Fruit fly (Drosophila melanogaster): ENCODE data around the gene CG11437.
A peak's percentile ranks its signal among the peaks of the same experiment; 100 is the strongest.

DNA sequence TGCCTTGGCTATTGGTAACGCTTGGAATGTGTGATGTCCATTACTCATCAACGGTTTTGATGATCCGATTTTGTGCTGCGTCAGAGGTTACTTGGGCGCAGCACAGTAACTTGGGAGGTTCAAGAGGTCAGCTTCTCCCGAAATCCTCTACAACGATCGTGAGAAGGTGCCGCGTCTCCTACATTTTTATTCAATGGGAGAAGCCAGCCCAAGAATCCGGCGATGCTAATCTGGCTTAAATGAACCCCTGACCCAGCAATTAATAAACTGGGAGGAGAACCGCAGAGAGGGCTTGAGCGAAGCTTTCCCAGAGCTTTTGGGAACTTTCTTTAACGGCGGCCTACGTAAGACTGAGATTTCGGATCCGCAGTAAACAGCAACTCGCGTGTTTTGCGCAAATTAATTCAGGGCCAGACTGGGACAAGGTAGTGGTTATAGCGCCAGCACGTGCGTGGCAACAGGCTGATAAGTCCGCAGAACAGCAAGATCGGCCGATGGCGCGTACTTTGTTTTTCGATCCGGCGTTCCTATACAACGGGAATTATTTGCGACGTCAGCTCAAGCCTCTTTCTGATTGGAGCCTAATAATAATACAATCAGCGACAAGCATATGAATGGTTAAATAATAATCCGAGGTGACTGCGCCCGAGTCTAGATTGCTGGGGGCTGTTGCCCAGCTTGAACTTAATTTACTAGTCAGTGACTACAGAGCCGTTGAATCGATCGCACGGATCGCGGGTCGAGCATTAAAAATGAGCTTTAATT is 5.6 kb downstream of the CG11437 start, which contains the start of gene CG11425:
- TF ChIP-seq EcR (GFP tag; optimal IDR thresholded peaks at IDR 0.05) (peak in 1 of 2 experiments; percentile 53), pan (optimal IDR thresholded peaks at IDR 0.05) (no peak), usp (GFP tag; optimal IDR thresholded peaks at IDR 0.05) (no peak), Dll (optimal IDR thresholded peaks at IDR 0.05) (no peak), CG8478 (optimal IDR thresholded peaks at IDR 0.05) (no peak)
